Fruit fly (Drosophila melanogaster) whole organism, embryonic: Measurements from ENCODE around the gene APC4.

Source experiments
- Awh ChIP-seq: fragments of 200-800 bp; sonication (Bioruptor generic); IDR thresholded peaks from 2 replicates; pipeline ENCODE4, ENCODE4 v1.3.6; 2022; ENCODE audit warnings: missing biosample characterization, missing genetic modification characterization
- B-H1 ChIP-seq: fragments of 200-800 bp; sonication (Bioruptor generic); IDR thresholded peaks from 3 replicates; pipeline ENCODE4 v1.3.6; 2022; ENCODE audit warnings: missing biosample characterization, missing genetic modification characterization
- Blimp-1 ChIP-seq: fragments of 200-800 bp; sonication (Bioruptor generic); optimal IDR thresholded peaks from 3 replicates; lab custom pipeline; 2018; ENCODE audit warnings: missing biosample characterization, missing genetic modification characterization, mild to moderate bottlenecking, moderate library complexity, missing genetic modification reagents
- BtbVII ChIP-seq: fragments of 200-800 bp; sonication (Bioruptor generic); optimal IDR thresholded peaks from 3 replicates; lab custom pipeline; 2017; ENCODE audit warnings: missing biosample characterization, mild to moderate bottlenecking, missing genetic modification characterization
- CG10321 ChIP-seq: fragments of 200-800 bp; sonication (Bioruptor generic); IDR thresholded peaks from 2 replicates; pipeline ENCODE4 v1.3.6; 2022; ENCODE audit warnings: missing biosample characterization, missing genetic modification characterization
- CG10979 ChIP-seq: fragments of 200-800 bp; sonication (Bioruptor generic); optimal IDR thresholded peaks from 2 replicates; lab custom pipeline; 2018; ENCODE audit warnings: missing biosample characterization, mild to moderate bottlenecking, missing genetic modification characterization, moderate library complexity
- CG13775 ChIP-seq: fragments of 200-800 bp; sonication (Bioruptor generic); optimal IDR thresholded peaks from 3 replicates; lab custom pipeline; 2017; ENCODE audit warnings: missing biosample characterization, mild to moderate bottlenecking, missing genetic modification characterization
- CG14050 ChIP-seq: fragments of 200-800 bp; sonication (Bioruptor generic); IDR thresholded peaks from 3 replicates; pipeline ENCODE4 v1.3.6; 2022; ENCODE audit warnings: missing biosample characterization, missing genetic modification characterization
- CG1602 ChIP-seq: fragments of 200-800 bp; sonication (Bioruptor generic); optimal IDR thresholded peaks from 3 replicates; lab custom pipeline; 2016; ENCODE audit warnings: missing biosample characterization, missing genetic modification characterization
- CG17802 ChIP-seq: fragments of 200-800 bp; sonication (Bioruptor generic); optimal IDR thresholded peaks from 2 replicates; lab custom pipeline; 2018; ENCODE audit warnings: missing biosample characterization, mild to moderate bottlenecking, missing genetic modification characterization, moderate library complexity
- CG1792 ChIP-seq: fragments of 200-800 bp; sonication (Bioruptor generic); optimal IDR thresholded peaks from 2 replicates; lab custom pipeline; 2016; ENCODE audit warnings: missing biosample characterization, missing genetic modification characterization
- CG2889 ChIP-seq: fragments of 200-800 bp; sonication (Bioruptor generic); IDR thresholded peaks from 3 replicates; pipeline ENCODE4 v1.3.6; 2022; ENCODE audit warnings: missing biosample characterization, missing genetic modification characterization
- CG30020 ChIP-seq: fragments of 200-800 bp; optimal IDR thresholded peaks from 2 replicates; lab custom pipeline; 2019; ENCODE audit warnings: missing biosample characterization, mild to moderate bottlenecking, missing genetic modification characterization, moderate library complexity
- CG3065 ChIP-seq: fragments of 200-800 bp; sonication (Bioruptor generic); optimal IDR thresholded peaks from 2 replicates; lab custom pipeline; 2016; ENCODE audit warnings: missing biosample characterization, missing genetic modification characterization
- CG31365 ChIP-seq: fragments of 200-800 bp; sonication (Bioruptor generic); optimal IDR thresholded peaks from 2 replicates; lab custom pipeline; 2018; ENCODE audit warnings: missing biosample characterization, mild to moderate bottlenecking, missing genetic modification characterization
- CG3281 ChIP-seq: fragments of 200-800 bp; sonication (Bioruptor generic); optimal IDR thresholded peaks from 3 replicates; lab custom pipeline; 2017; ENCODE audit warnings: missing biosample characterization, mild to moderate bottlenecking, missing genetic modification characterization
- CG3726 ChIP-seq: fragments of 200-800 bp; sonication (Bioruptor generic); IDR thresholded peaks from 3 replicates; pipeline ENCODE4, ENCODE4 v1.3.6; 2022; ENCODE audit warnings: missing biosample characterization, missing genetic modification characterization
- CG4404 ChIP-seq: fragments of 200-800 bp; sonication (Bioruptor generic); IDR thresholded peaks from 2 replicates; pipeline ENCODE4 v1.3.6; 2022; ENCODE audit warnings: missing biosample characterization, missing genetic modification characterization
- CG7372 ChIP-seq: fragments of 200-800 bp; sonication (Bioruptor generic); IDR thresholded peaks from 2 replicates; pipeline ENCODE4 v1.3.6; 2022; ENCODE audit warnings: missing biosample characterization, missing genetic modification characterization
- CG8290 ChIP-seq, 3 experiments: fragments of 200-800 bp; sonication (Bioruptor generic); optimal IDR thresholded peaks; 2 replicates each; lab custom pipeline; 2016 to 2019; ENCODE audit warnings: missing biosample characterization in 3 of 3, missing genetic modification characterization in 3 of 3, mild to moderate bottlenecking in 2 of 3, moderate library complexity in 1 of 3
- CoRest ChIP-seq: fragments of 200-800 bp; sonication (Bioruptor generic); optimal IDR thresholded peaks from 3 replicates; lab custom pipeline; 2018; ENCODE audit warnings: missing biosample characterization, mild to moderate bottlenecking, missing genetic modification characterization, moderate library complexity
- D19A ChIP-seq: fragments of 200-800 bp; optimal IDR thresholded peaks from 3 replicates; lab custom pipeline; 2019; ENCODE audit warnings: missing biosample characterization, mild to moderate bottlenecking, missing genetic modification characterization, moderate library complexity
- Deaf1 ChIP-seq: fragments of 200-800 bp; optimal IDR thresholded peaks from 3 replicates; lab custom pipeline; 2019; ENCODE audit warnings: missing biosample characterization, mild to moderate bottlenecking, missing genetic modification characterization, moderate library complexity
- Dfd ChIP-seq, 2 experiments: fragments of >200 bp; optimal IDR thresholded peaks; 2 replicates each; lab custom pipeline; 2017; ENCODE audit warnings: missing biosample characterization in 2 of 2, missing genetic modification characterization in 2 of 2
- Drgx ChIP-seq: fragments of 200-800 bp; sonication (Bioruptor generic); IDR thresholded peaks from 2 replicates; pipeline ENCODE4 v1.3.6; 2022; ENCODE audit warnings: missing biosample characterization, missing genetic modification characterization
- E2f2 ChIP-seq: fragments of 200-800 bp; sonication (Bioruptor generic); IDR thresholded peaks from 2 replicates; pipeline ENCODE4 v1.3.6; 2022; ENCODE audit warnings: missing biosample characterization, missing genetic modification characterization
- Mes4 ChIP-seq: fragments of 200-800 bp; sonication (Bioruptor generic); optimal IDR thresholded peaks from 2 replicates; lab custom pipeline; 2016; ENCODE audit warnings: missing biosample characterization, missing genetic modification characterization
- Ptx1 ChIP-seq: fragments of 200-800 bp; sonication (Bioruptor generic); IDR thresholded peaks from 2 replicates; pipeline ENCODE4 v1.3.6; 2022; ENCODE audit warnings: missing biosample characterization, missing genetic modification characterization
- Sin3A ChIP-seq: fragments of >200 bp; optimal IDR thresholded peaks from 2 replicates; lab custom pipeline; 2018
- Spps ChIP-seq: fragments of 200-800 bp; sonication (Bioruptor generic); optimal IDR thresholded peaks from 2 replicates; lab custom pipeline; 2018; ENCODE audit warnings: missing biosample characterization, mild to moderate bottlenecking, missing genetic modification characterization
- Tbp ChIP-seq: fragments of >200 bp; optimal IDR thresholded peaks from 2 replicates; lab custom pipeline; 2018; ENCODE audit warnings: missing biosample characterization, missing genetic modification characterization
- Trl ChIP-seq, 3 experiments: fragments of >200 bp in 2 of 3; fragments of 200-800 bp in 1 of 3; sonication (Bioruptor generic) in 1 of 3; optimal IDR thresholded peaks; 2 replicates in 1 of 3; 3 replicates in 2 of 3; lab custom pipeline; 2016 to 2017; ENCODE audit warnings: missing biosample characterization in 1 of 3, missing genetic modification characterization in 1 of 3
- aop ChIP-seq: fragments of 200-800 bp; sonication (Bioruptor generic); IDR thresholded peaks from 2 replicates; pipeline ENCODE4 v1.3.6; 2022; ENCODE audit warnings: missing biosample characterization, missing genetic modification characterization
- ems ChIP-seq: fragments of 200-800 bp; sonication (Bioruptor generic); optimal IDR thresholded peaks from 3 replicates; lab custom pipeline; 2016; ENCODE audit warnings: missing biosample characterization, missing genetic modification characterization
- gsb ChIP-seq: fragments of 200-800 bp; sonication (Bioruptor generic); IDR thresholded peaks from 2 replicates; pipeline ENCODE4 v1.3.6; 2022; ENCODE audit warnings: missing biosample characterization, missing genetic modification characterization
- hb ChIP-seq: fragments of 200-800 bp; sonication (Bioruptor generic); IDR thresholded peaks from 3 replicates; pipeline ENCODE4 v1.3.6; 2022; ENCODE audit warnings: missing biosample characterization, missing genetic modification characterization; ENCODE audit not compliant: partially characterized antibody
- hkb ChIP-seq, 2 experiments: fragments of 200-800 bp in 1 of 2; fragments of >200 bp in 1 of 2; sonication (Bioruptor generic) in 1 of 2; IDR thresholded peaks in 1 of 2; optimal IDR thresholded peaks in 1 of 2; 2 replicates each; pipeline versions ENCODE4 v1.3.6 to Lab custom; 2017 to 2022; ENCODE audit warnings: missing biosample characterization in 1 of 2, missing genetic modification characterization in 1 of 2
- lbe ChIP-seq: fragments of 200-800 bp; sonication (Bioruptor generic); optimal IDR thresholded peaks from 2 replicates; lab custom pipeline; 2016; ENCODE audit warnings: missing biosample characterization, mild to moderate bottlenecking, missing genetic modification characterization
- luna ChIP-seq: fragments of 200-800 bp; sonication (Bioruptor generic); optimal IDR thresholded peaks from 2 replicates; lab custom pipeline; 2016; ENCODE audit warnings: missing biosample characterization, missing genetic modification characterization
- mam ChIP-seq: fragments of 200-800 bp; sonication (Bioruptor generic); optimal IDR thresholded peaks from 3 replicates; lab custom pipeline; 2016; ENCODE audit warnings: missing biosample characterization, missing genetic modification characterization
- odd ChIP-seq: fragments of 200-800 bp; sonication (Bioruptor generic); optimal IDR thresholded peaks from 2 replicates; lab custom pipeline; 2017; ENCODE audit warnings: missing biosample characterization, mild to moderate bottlenecking, missing genetic modification characterization
- onecut ChIP-seq: fragments of 200-800 bp; sonication (Bioruptor generic); IDR thresholded peaks from 2 replicates; pipeline ENCODE4 v1.3.6; 2022; ENCODE audit warnings: missing biosample characterization, missing genetic modification characterization
- pnt ChIP-seq: fragments of 200-800 bp; sonication (Bioruptor generic); optimal IDR thresholded peaks from 3 replicates; lab custom pipeline; 2016; ENCODE audit warnings: missing biosample characterization, missing genetic modification characterization
- prd ChIP-seq, 3 experiments: fragments of >200 bp in 2 of 3; fragments of 200-800 bp in 1 of 3; sonication (Bioruptor generic) in 1 of 3; optimal IDR thresholded peaks in 2 of 3; IDR thresholded peaks in 1 of 3; 2 replicates in 2 of 3; 3 replicates in 1 of 3; pipeline versions ENCODE4 v1.3.6 to Lab custom; 2017 to 2022; ENCODE audit warnings: missing biosample characterization in 1 of 3, missing genetic modification characterization in 1 of 3
- psq ChIP-seq: fragments of 200-800 bp; sonication (Bioruptor generic); optimal IDR thresholded peaks from 2 replicates; lab custom pipeline; 2017; ENCODE audit warnings: missing biosample characterization, missing genetic modification characterization
- slou ChIP-seq: fragments of 200-800 bp; sonication (Bioruptor generic); optimal IDR thresholded peaks from 3 replicates; lab custom pipeline; 2016; ENCODE audit warnings: missing biosample characterization, missing genetic modification characterization
- vvl ChIP-seq: fragments of 200-800 bp; sonication (Bioruptor generic); IDR thresholded peaks from 2 replicates; pipeline ENCODE4 v1.3.6; 2022; ENCODE audit warnings: missing biosample characterization, missing genetic modification characterization
- wek ChIP-seq: fragments of 200-800 bp; sonication (Bioruptor generic); optimal IDR thresholded peaks from 3 replicates; lab custom pipeline; 2018; ENCODE audit warnings: missing biosample characterization, mild to moderate bottlenecking, missing genetic modification characterization, moderate library complexity
- zen ChIP-seq: fragments of 200-800 bp; sonication (Bioruptor generic); optimal IDR thresholded peaks from 3 replicates; lab custom pipeline; 2018; ENCODE audit warnings: missing biosample characterization, mild to moderate bottlenecking, missing genetic modification characterization, moderate library complexity
- zfh1 ChIP-seq: fragments of 200-800 bp; sonication (Bioruptor generic); IDR thresholded peaks from 3 replicates; pipeline ENCODE4 v1.3.6; 2022; ENCODE audit warnings: missing biosample characterization, missing genetic modification characterization

APC4 gene

dm6 chrX:9119671-9120364 is 37.1 kb downstream of the APC4 start (continued):
- TF ChIP-seq Dfd (GFP tag; optimal IDR thresholded peaks at IDR 0.05; lab: Kevin White, UChicago) (no peak), slou (GFP tag; lab: Kevin White, UChicago) (no peak), CG10321 (no peak), CoRest (tag; lab: Kevin White, UChicago) (peak; percentile 46), D19A (tag; lab: Kevin White, UChicago) (no peak), vvl (GFP tag; lab: Robert Waterston, UW) (no peak; the same call in 1 of the 2 replicates), CG2889 (no peak), CG1792 (GFP tag; lab: Kevin White, UChicago) (no peak), mam (no peak), luna (GFP tag; lab: Kevin White, UChicago) (no peak), hkb (optimal IDR thresholded peaks at IDR 0.05; lab: Kevin White, UChicago) (no peak), hkb (GFP tag; IDR thresholded peaks at IDR 0.05; lab: Robert Waterston, UW) (no peak), CG1602 (no peak), Awh (GFP tag; lab: Robert Waterston, UW) (no peak), CG10979 (peak; percentile 44), Mes4 (GFP tag; lab: Kevin White, UChicago) (no peak), gsb (GFP tag; lab: Robert Waterston, UW) (no peak), E2f2 (no peak), psq (GFP tag; lab: Kevin White, UChicago) (no peak), Deaf1 (tag; lab: Kevin White, UChicago) (no peak), CG17802 (tag; lab: Kevin White, UChicago) (no peak), CG7372 (GFP tag; lab: Robert Waterston, UW) (no peak), CG3065 (no peak), CG4404 (GFP tag; lab: Robert Waterston, UW) (no peak), CG14050 (GFP tag; lab: Robert Waterston, UW) (no peak), B-H1 (no peak), Spps (tag; lab: Kevin White, UChicago) (no peak), aop (GFP tag; lab: Robert Waterston, UW) (no peak), Drgx (GFP tag; lab: Robert Waterston, UW) (no peak), CG3281 (GFP tag; lab: Kevin White, UChicago) (peak; percentile 33), CG3726 (no peak), wek (no peak), ems (no peak), pnt (GFP tag; lab: Kevin White, UChicago) (no peak), Sin3A (no peak), CG30020 (tag; lab: Kevin White, UChicago) (no peak), CG8290 (GFP tag; optimal IDR thresholded peaks at IDR 0.05; lab: Kevin White, UChicago) (no peak), CG8290 (tag; optimal IDR thresholded peaks at IDR 0.05; lab: Kevin White, UChicago) (no peak), onecut (GFP tag; lab: Robert Waterston, UW) (no peak), hb (no peak), CG13775 (GFP tag; lab: Kevin White, UChicago) (no peak), Ptx1 (GFP tag; lab: Robert Waterston, UW) (0 out of 2 replicates have a peak, but pooled peaks have one; percentile 6), CG31365 (tag; lab: Kevin White, UChicago) (no peak), zen (tag; lab: Kevin White, UChicago) (no peak), Blimp-1 (peak; percentile 15), prd (optimal IDR thresholded peaks at IDR 0.05; lab: Kevin White, UChicago) (no peak), prd (GFP tag; IDR thresholded peaks at IDR 0.05; lab: Robert Waterston, UW) (peak; percentile 41; the same call in 1 of the 3 replicates), lbe (no peak), odd (GFP tag; lab: Kevin White, UChicago) (no peak), Tbp (GFP tag; lab: Kevin White, UChicago) (no peak), Trl (optimal IDR thresholded peaks at IDR 0.05; lab: Kevin White, UChicago) (no peak), Trl (GFP tag; optimal IDR thresholded peaks at IDR 0.05; lab: Kevin White, UChicago) (no peak), BtbVII (peak; percentile 36), zfh1 (GFP tag; lab: Robert Waterston, UW) (no peak)
